Worm (Caenorhabditis elegans) whole organism, midembryonic: ENCODE results near the gene ttr-21.

Experiments used
- klf-2 ChIP-seq: fragments of 200-800 bp; sonication (Bioruptor generic); conservative IDR thresholded peaks from 2 replicates; pipeline ENCODE4 v1.3.6; 2022; ENCODE audit warnings: missing genetic modification reagents, missing genetic modification characterization, missing compliant biosample characterization
- ztf-29 ChIP-seq: fragments of 200-800 bp; sonication (Bioruptor generic); IDR thresholded peaks from 2 replicates; pipeline ENCODE4 v1.3.6; 2022; ENCODE audit warnings: missing genetic modification reagents, missing genetic modification characterization, missing compliant biosample characterization

- no peak for TF ChIP-seq ztf-29 (GFP tag; lab: Robert Waterston, UW)
- no peak for TF ChIP-seq klf-2 (GFP tag; lab: Robert Waterston, UW)
Observed at ce11 chrV:13898356-13898755, 44.2 kb upstream of the ttr-21 start, which contains the start of gene cyp-35C1.
